Worm (Caenorhabditis elegans) whole organism, young adult: Measurements from ENCODE around the gene T22F3.12.
"Not testable (repeated sequence)": the region's sequence is repeated elsewhere in the genome, so short reads cannot be mapped to it uniquely, and the experiment has no call there.

Source experiments
- B0019.2 ChIP-seq: fragments of 200-800 bp; sonication (Bioruptor generic); conservative IDR thresholded peaks from 2 replicates; pipeline ENCODE4 v1.3.6; 2022; ENCODE audit warnings: missing genetic modification reagents, missing genetic modification characterization, missing compliant biosample characterization
- B0261.1 ChIP-seq: sonication (generic microtip); optimal IDR thresholded peaks from 2 replicates; lab custom pipeline; 2016; ENCODE audit warnings: mild to moderate bottlenecking, missing genetic modification characterization, moderate library complexity, missing compliant biosample characterization
- C06A6.2 ChIP-seq: fragments of 200-800 bp; sonication (Bioruptor generic); conservative IDR thresholded peaks from 2 replicates; pipeline ENCODE4 v1.3.6; 2022; ENCODE audit warnings: missing genetic modification characterization, missing compliant biosample characterization
- F10E7.11 ChIP-seq: sonication (generic microtip); optimal IDR thresholded peaks from 2 replicates; lab custom pipeline; 2017; ENCODE audit warnings: mild to moderate bottlenecking, missing genetic modification characterization, moderate library complexity, missing compliant biosample characterization
- F22D6.2 ChIP-seq: sonication (generic microtip); optimal IDR thresholded peaks from 2 replicates; lab custom pipeline; 2016; ENCODE audit warnings: mild to moderate bottlenecking, missing genetic modification characterization, missing compliant biosample characterization
- F33H1.4 ChIP-seq: fragments of 200-800 bp; sonication (Bioruptor generic); IDR thresholded peaks from 2 replicates; pipeline ENCODE4 v1.3.6; 2022; ENCODE audit warnings: missing genetic modification reagents, missing genetic modification characterization, missing compliant biosample characterization
- F49E8.2 ChIP-seq: sonication (generic microtip); optimal IDR thresholded peaks from 3 replicates; lab custom pipeline; 2017; ENCODE audit warnings: missing genetic modification characterization, mild to moderate bottlenecking, missing compliant biosample characterization, antibody characterized with exemption, moderate library complexity; ENCODE audit not compliant: insufficient read depth
- F52B5.7 ChIP-seq: sonication (generic microtip); optimal IDR thresholded peaks from 2 replicates; lab custom pipeline; 2016; ENCODE audit warnings: mild to moderate bottlenecking, missing genetic modification characterization, missing compliant biosample characterization
- Y95B8A.8 ChIP-seq: fragments of 200-800 bp; sonication (Bioruptor generic); IDR thresholded peaks from 2 replicates; pipeline ENCODE4 v1.3.6; 2022; ENCODE audit warnings: missing genetic modification reagents, missing genetic modification characterization, missing compliant biosample characterization
- ZK185.1 ChIP-seq: sonication (generic microtip); optimal IDR thresholded peaks from 2 replicates; lab custom pipeline; 2016; ENCODE audit warnings: mild to moderate bottlenecking, missing genetic modification characterization, missing compliant biosample characterization; ENCODE audit not compliant: poor library complexity, severe bottlenecking
- ama-1 ChIP-seq, 3 experiments: fragments of 150-350 bp in 1 of 3; sonication (generic microtip) in 2 of 3; optimal IDR thresholded peaks; 2 replicates each; lab custom pipeline; 2014 to 2018; ENCODE audit warnings: missing biosample characterization in 2 of 3, missing genetic modification characterization in 2 of 3, missing genetic modification reagents in 2 of 3
- atf-7 ChIP-seq: sonication (generic microtip); optimal IDR thresholded peaks from 2 replicates; lab custom pipeline; 2017; ENCODE audit warnings: mild to moderate bottlenecking, missing genetic modification characterization, missing compliant biosample characterization
- attf-3 ChIP-seq: fragments of 200-800 bp; sonication (Bioruptor generic); conservative IDR thresholded peaks from 2 replicates; pipeline ENCODE4 v1.3.6; 2022; ENCODE audit warnings: missing genetic modification reagents, missing genetic modification characterization, missing compliant biosample characterization
- cebp-2 ChIP-seq: fragments of 200-800 bp; sonication (Bioruptor generic); IDR thresholded peaks from 2 replicates; pipeline ENCODE4 v1.3.6; 2022; ENCODE audit warnings: missing genetic modification characterization, missing compliant biosample characterization
- die-1 ChIP-seq: sonication (generic microtip); optimal IDR thresholded peaks from 2 replicates; lab custom pipeline; 2016; ENCODE audit warnings: missing genotype, mild to moderate bottlenecking, missing genetic modification characterization, missing compliant biosample characterization
- dox-1 ChIP-seq: fragments of 200-800 bp; sonication (Bioruptor generic); IDR thresholded peaks from 2 replicates; pipeline ENCODE4 v1.3.6; 2022; ENCODE audit warnings: missing genetic modification reagents, missing genetic modification characterization, missing compliant biosample characterization
- efl-1 ChIP-seq: fragments of 150-350 bp; optimal IDR thresholded peaks from 2 replicates; lab custom pipeline; 2014; ENCODE audit warnings: missing biosample characterization, missing genetic modification reagents, missing genetic modification characterization
- egl-44 ChIP-seq: fragments of 200-800 bp; sonication (Bioruptor generic); IDR thresholded peaks from 2 replicates; pipeline ENCODE4 v1.3.6; 2022; ENCODE audit warnings: missing genetic modification reagents, missing genetic modification characterization, missing compliant biosample characterization
- egrh-3 ChIP-seq: fragments of 200-800 bp; sonication (Bioruptor generic); IDR thresholded peaks from 2 replicates; pipeline ENCODE4 v1.3.6; 2022; ENCODE audit warnings: missing genetic modification reagents, missing genetic modification characterization, missing compliant biosample characterization
- hlh-12 ChIP-seq: sonication (generic microtip); optimal IDR thresholded peaks from 2 replicates; lab custom pipeline; 2016; ENCODE audit warnings: missing genetic modification characterization, missing compliant biosample characterization
- hlh-26 ChIP-seq: fragments of 200-800 bp; sonication (Bioruptor generic); conservative IDR thresholded peaks from 2 replicates; pipeline ENCODE4 v1.3.6; 2022; ENCODE audit warnings: missing genetic modification reagents, missing genetic modification characterization, missing compliant biosample characterization
- hmg-1.2 ChIP-seq: fragments of 200-800 bp; sonication (Bioruptor generic); IDR thresholded peaks from 2 replicates; pipeline ENCODE4 v1.3.6; 2022; ENCODE audit warnings: missing genetic modification reagents, missing genetic modification characterization, missing compliant biosample characterization
- hmg-20 ChIP-seq: fragments of 200-800 bp; sonication (Bioruptor generic); IDR thresholded peaks from 2 replicates; pipeline ENCODE4 v1.3.6; 2022; ENCODE audit warnings: missing genetic modification reagents, missing genetic modification characterization, missing compliant biosample characterization
- let-526 ChIP-seq: fragments of 200-800 bp; sonication (Bioruptor generic); IDR thresholded peaks from 2 replicates; pipeline ENCODE4 v1.3.6; 2022; ENCODE audit warnings: missing genetic modification reagents, missing genetic modification characterization, missing compliant biosample characterization
- lin-26 ChIP-seq: fragments of 200-800 bp; sonication (Bioruptor generic); IDR thresholded peaks from 2 replicates; pipeline ENCODE4 v1.3.6; 2022; ENCODE audit warnings: missing genetic modification reagents, missing genetic modification characterization, missing compliant biosample characterization
- lin-35 ChIP-seq, 3 experiments: fragments of 150-350 bp in 2 of 3; sonication (generic microtip) in 1 of 3; optimal IDR thresholded peaks; 2 replicates each; lab custom pipeline; 2014 to 2018; ENCODE audit warnings: missing biosample characterization in 3 of 3, missing genetic modification characterization in 3 of 3, missing genetic modification reagents in 3 of 3
- lin-40 ChIP-seq: sonication (generic microtip); optimal IDR thresholded peaks from 2 replicates; lab custom pipeline; 2016; ENCODE audit warnings: missing genetic modification characterization, mild to moderate bottlenecking, missing compliant biosample characterization, missing genotype, missing genetic modification reagents
- nfyb-1 ChIP-seq: fragments of 200-800 bp; sonication (Bioruptor generic); IDR thresholded peaks from 2 replicates; pipeline ENCODE4 v1.3.6; 2022; ENCODE audit warnings: missing genetic modification reagents, missing genetic modification characterization, missing compliant biosample characterization
- nhr-120 ChIP-seq: fragments of 200-800 bp; sonication (Bioruptor generic); IDR thresholded peaks from 2 replicates; pipeline ENCODE4 v1.3.6; 2022; ENCODE audit warnings: missing genetic modification characterization, missing compliant biosample characterization
- nhr-80 ChIP-seq: sonication (generic microtip); optimal IDR thresholded peaks from 2 replicates; lab custom pipeline; 2016; ENCODE audit warnings: missing genetic modification characterization, missing compliant biosample characterization
- nhr-90 ChIP-seq: sonication (generic microtip); optimal IDR thresholded peaks from 2 replicates; lab custom pipeline; 2016; ENCODE audit warnings: missing genotype, mild to moderate bottlenecking, missing genetic modification characterization, missing compliant biosample characterization
- pha-4 ChIP-seq: fragments of 150-350 bp; sonication (generic microtip); optimal IDR thresholded peaks from 2 replicates; lab custom pipeline; 2014; ENCODE audit warnings: missing biosample characterization, missing genetic modification reagents, missing genetic modification characterization
- rcor-1 ChIP-seq: fragments of 200-800 bp; sonication (Bioruptor generic); IDR thresholded peaks from 2 replicates; pipeline ENCODE4 v1.3.6; 2022; ENCODE audit warnings: missing genetic modification reagents, missing genetic modification characterization, missing compliant biosample characterization
- sdz-38 ChIP-seq: sonication (generic microtip); optimal IDR thresholded peaks from 2 replicates; lab custom pipeline; 2016; ENCODE audit warnings: missing genotype, missing genetic modification characterization, missing compliant biosample characterization
- snpc-3.4 ChIP-seq: sonication (generic microtip); optimal IDR thresholded peaks from 2 replicates; lab custom pipeline; 2017; ENCODE audit warnings: missing genetic modification characterization, mild to moderate bottlenecking, missing compliant biosample characterization, antibody characterized with exemption, moderate library complexity, missing genotype, missing genetic modification reagents
- somi-1 ChIP-seq: fragments of 200-800 bp; sonication (Bioruptor generic); optimal IDR thresholded peaks from 2 replicates; lab custom pipeline; 2018; ENCODE audit warnings: mild to moderate bottlenecking, missing genetic modification characterization, missing compliant biosample characterization
- ztf-22 ChIP-seq: fragments of 200-800 bp; sonication (Bioruptor generic); optimal IDR thresholded peaks from 2 replicates; lab custom pipeline; 2018; ENCODE audit warnings: mild to moderate bottlenecking, missing genetic modification characterization, moderate library complexity, missing compliant biosample characterization
- ztf-25 ChIP-seq: fragments of 200-800 bp; sonication (Bioruptor generic); IDR thresholded peaks from 2 replicates; pipeline ENCODE4 v1.3.6; 2022; ENCODE audit warnings: missing genetic modification reagents, missing genetic modification characterization, missing compliant biosample characterization

Gene T22F3.12

ce11 chrV:3626944-3627343 is 34.9 kb upstream of the T22F3.12 start, which contains the start of gene F59B1.4:
Gene F59B1.4, minus strand, starts transcription at chrV:3627044.
- TF ChIP-seq die-1 (tag; lab: Kevin White, UChicago) (no peak), lin-26 (GFP tag; lab: Robert Waterston, UW) (no peak), F33H1.4 (GFP tag; lab: Robert Waterston, UW) (no peak), egl-44 (no peak), sdz-38 (tag; lab: Kevin White, UChicago) (no peak), B0019.2 (GFP tag; lab: Robert Waterston, UW) (no peak), lin-35 (GFP tag; optimal IDR thresholded peaks at IDR 0.05; lab: Kevin White, UChicago) (no peak), F52B5.7 (tag; lab: Kevin White, UChicago) (no peak), ZK185.1 (tag; lab: Kevin White, UChicago) (no peak), dox-1 (GFP tag; lab: Robert Waterston, UW) (no peak), hmg-20 (GFP tag; lab: Robert Waterston, UW) (no peak), F49E8.2 (no peak), pha-4 (no peak), somi-1 (GFP tag; lab: Kevin White, UChicago) (no peak), ama-1 (optimal IDR thresholded peaks at IDR 0.05; lab: Kevin White, UChicago) (no peak), ama-1 (GFP tag; optimal IDR thresholded peaks at IDR 0.05; lab: Kevin White, UChicago) (no peak), nhr-120 (GFP tag; lab: Robert Waterston, UW) (no peak), ztf-22 (GFP tag; lab: Kevin White, UChicago) (no peak)

- TF ChIP-seq atf-7; efl-1 (GFP tag; lab: Kevin White, UChicago); ZK185.1 (tag; lab: Kevin White, UChicago): not testable (repeated sequence)
These were observed 28.6 kb upstream of the T22F3.12 start, which contains the start of gene srx-93 for ce11 chrV:3620608-3621007. Gene srx-93, minus strand, starts transcription at chrV:3620708.

- TF ChIP-seq hmg-1.2 (no peak), hlh-26 (no peak), ZK185.1 (tag; lab: Kevin White, UChicago) (no peak), hlh-12 (no peak), rcor-1 (GFP tag; lab: Robert Waterston, UW) (no peak), C06A6.2 (GFP tag; lab: Robert Waterston, UW) (no peak), dox-1 (GFP tag; lab: Robert Waterston, UW) (no peak), F10E7.11 (tag; lab: Kevin White, UChicago) (no peak), egrh-3 (no peak), nhr-80 (tag; lab: Kevin White, UChicago) (no peak), lin-40 (no peak), Y95B8A.8 (GFP tag; lab: Robert Waterston, UW) (no peak), F22D6.2 (tag; lab: Kevin White, UChicago) (no peak)
These were observed 24.8 kb upstream of the T22F3.12 start for ce11 chrV:3616844-3617243.

ce11 chrV:3614397-3614796 is 22.4 kb upstream of the T22F3.12 start, which contains the start of gene T22F3.11:
Gene T22F3.11, minus strand, starts transcription at chrV:3614553.
- TF ChIP-seq cebp-2 (GFP tag; lab: Robert Waterston, UW) (no peak), attf-3 (GFP tag; lab: Robert Waterston, UW) (no peak), ztf-25 (GFP tag; lab: Robert Waterston, UW) (no peak), let-526 (GFP tag; lab: Robert Waterston, UW) (no peak), B0261.1 (tag; lab: Kevin White, UChicago) (no peak), nfyb-1 (no peak), nhr-90 (tag; lab: Kevin White, UChicago) (no peak), nhr-120 (GFP tag; lab: Robert Waterston, UW) (no peak), snpc-3.4 (tag; lab: Kevin White, UChicago) (no peak), ztf-22 (GFP tag; lab: Kevin White, UChicago) (no peak)
- TF ChIP-seq, all 124 proteins: peak for 0
